Fruit fly (Drosophila melanogaster): Measurements from ENCODE around the gene spartin.

spartin gene

DNA sequence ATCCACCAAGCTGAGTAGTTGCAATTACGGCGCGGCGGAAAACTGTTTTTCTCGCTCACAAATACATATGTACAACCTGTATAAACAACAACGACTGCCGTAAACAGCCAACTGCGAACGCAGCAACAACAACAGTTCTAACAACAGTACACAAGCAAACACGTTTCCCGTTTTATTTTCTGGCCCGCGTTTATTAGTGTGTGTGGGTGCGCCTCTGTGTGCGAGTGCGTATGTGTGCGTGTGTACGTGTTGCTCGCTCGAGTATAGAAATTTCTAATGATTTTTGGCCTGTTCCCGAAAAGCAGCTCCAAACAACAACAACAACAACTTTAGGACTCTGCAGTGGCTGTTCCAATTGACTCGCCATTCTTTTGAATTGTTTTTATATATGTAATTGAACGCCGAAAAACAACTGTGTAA is 5.3 kb downstream of the spartin start:
- TF ChIP-seq pad (GFP tag; optimal IDR thresholded peaks at IDR 0.05) (peak; percentile 65), toe (GFP tag; optimal IDR thresholded peaks at IDR 0.05) (no peak), CG33017 (tag; optimal IDR thresholded peaks at IDR 0.05) (no peak), CG5204 (GFP tag; optimal IDR thresholded peaks at IDR 0.05) (no peak), CG7101 (tag; optimal IDR thresholded peaks at IDR 0.05) (no peak), ovo (GFP tag; optimal IDR thresholded peaks at IDR 0.05) (peak; percentile 87), kay (GFP tag; ENCODE audit: borderline replicate concordance) (no peak), Crg-1 (GFP tag; optimal IDR thresholded peaks at IDR 0.05) (peak; percentile 63), CG14711 (tag; optimal IDR thresholded peaks at IDR 0.05) (no peak), Clk (GFP tag; optimal IDR thresholded peaks at IDR 0.05) (no peak), Hr96 (GFP tag; optimal IDR thresholded peaks at IDR 0.05) (no peak), tj (GFP tag; optimal IDR thresholded peaks at IDR 0.05) (no peak), CG7045 (GFP tag; optimal IDR thresholded peaks at IDR 0.05) (peak; percentile 42), CG12768 (GFP tag; optimal IDR thresholded peaks at IDR 0.05) (no peak), bab1 (GFP tag; optimal IDR thresholded peaks at IDR 0.05) (no peak), Mnt (GFP tag; optimal IDR thresholded peaks at IDR 0.05) (no peak), cnc (optimal IDR thresholded peaks at IDR 0.05) (no peak), cic (GFP tag; optimal IDR thresholded peaks at IDR 0.05) (peak; percentile 75), CG11617 (GFP tag; optimal IDR thresholded peaks at IDR 0.05) (peak; percentile 38), CG1620 (GFP tag; optimal IDR thresholded peaks at IDR 0.05) (no peak)

DNA sequence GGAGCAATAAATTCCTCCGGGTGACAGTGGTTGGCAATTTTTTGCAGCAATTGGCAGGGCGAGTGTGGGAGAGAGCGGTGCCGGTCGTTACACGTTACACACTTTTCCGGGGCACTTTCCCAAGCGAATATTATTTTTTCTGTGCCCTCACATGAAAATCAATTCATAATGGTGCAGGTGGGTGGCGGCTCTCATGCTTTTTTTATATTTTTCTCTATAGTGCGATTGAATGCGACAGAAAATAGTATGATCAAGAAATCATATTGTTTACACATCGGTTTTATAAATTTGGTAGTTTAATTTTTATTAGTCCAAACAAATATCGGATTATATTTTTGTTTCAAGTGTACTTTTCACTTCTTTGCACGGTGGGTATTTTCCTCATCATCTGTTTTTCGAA is 7.0 kb downstream of the spartin start:
- TF ChIP-seq Hr96 (GFP tag; optimal IDR thresholded peaks at IDR 0.05), result no peak
- no peak for TF ChIP-seq CG7045 (GFP tag; optimal IDR thresholded peaks at IDR 0.05)
- TF ChIP-seq CG12768 (GFP tag; optimal IDR thresholded peaks at IDR 0.05), result no peak
- TF ChIP-seq CG11617 (GFP tag; optimal IDR thresholded peaks at IDR 0.05), result no peak
- TF ChIP-seq CG1620 (GFP tag; optimal IDR thresholded peaks at IDR 0.05), result no peak
- TF ChIP-seq tj (GFP tag; optimal IDR thresholded peaks at IDR 0.05), result no peak
- TF ChIP-seq CG33017 (tag; optimal IDR thresholded peaks at IDR 0.05), result no peak
- TF ChIP-seq pad (GFP tag; optimal IDR thresholded peaks at IDR 0.05), result no peak
- TF ChIP-seq kay (GFP tag; ENCODE audit: borderline replicate concordance), result no peak
- no peak for TF ChIP-seq Clk (GFP tag; optimal IDR thresholded peaks at IDR 0.05)
- no peak for TF ChIP-seq cnc (optimal IDR thresholded peaks at IDR 0.05)
- TF ChIP-seq cic (GFP tag; optimal IDR thresholded peaks at IDR 0.05), result no peak

DNA sequence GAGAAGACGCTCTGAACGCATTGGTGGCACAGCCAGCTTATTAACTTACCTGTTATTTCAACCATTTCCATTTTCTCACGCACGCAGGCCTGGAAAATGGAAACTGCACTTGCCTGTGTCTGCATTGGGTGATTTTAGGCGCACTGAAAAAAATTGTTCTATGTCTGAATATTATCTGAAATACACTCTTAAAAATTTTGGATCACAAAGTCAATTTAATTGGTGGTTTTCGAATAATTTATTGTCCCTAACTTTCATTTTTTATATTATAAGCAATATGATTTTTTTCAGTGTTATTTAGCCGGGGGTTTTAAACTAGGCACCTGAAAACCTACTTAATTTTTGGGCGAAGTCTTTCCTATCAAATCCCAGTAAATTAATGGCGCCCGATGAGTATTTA is 8.5 kb downstream of the spartin start:
- TF ChIP-seq Clk (GFP tag; optimal IDR thresholded peaks at IDR 0.05), result no peak
- TF ChIP-seq CG14711 (tag; optimal IDR thresholded peaks at IDR 0.05), result no peak
- TF ChIP-seq bab1 (GFP tag; optimal IDR thresholded peaks at IDR 0.05), result no peak
- no peak for TF ChIP-seq CG7101 (tag; optimal IDR thresholded peaks at IDR 0.05)
- no peak for TF ChIP-seq cic (GFP tag; optimal IDR thresholded peaks at IDR 0.05)
- no peak for TF ChIP-seq Hr96 (GFP tag; optimal IDR thresholded peaks at IDR 0.05)
- no peak for TF ChIP-seq CG1620 (GFP tag; optimal IDR thresholded peaks at IDR 0.05)
- no peak for TF ChIP-seq ovo (GFP tag; optimal IDR thresholded peaks at IDR 0.05)
- no peak for TF ChIP-seq CG12768 (GFP tag; optimal IDR thresholded peaks at IDR 0.05)
- TF ChIP-seq kay (GFP tag; ENCODE audit: borderline replicate concordance), result no peak
- TF ChIP-seq CG11617 (GFP tag; optimal IDR thresholded peaks at IDR 0.05), result no peak
- no peak for TF ChIP-seq CG33017 (tag; optimal IDR thresholded peaks at IDR 0.05)

DNA sequence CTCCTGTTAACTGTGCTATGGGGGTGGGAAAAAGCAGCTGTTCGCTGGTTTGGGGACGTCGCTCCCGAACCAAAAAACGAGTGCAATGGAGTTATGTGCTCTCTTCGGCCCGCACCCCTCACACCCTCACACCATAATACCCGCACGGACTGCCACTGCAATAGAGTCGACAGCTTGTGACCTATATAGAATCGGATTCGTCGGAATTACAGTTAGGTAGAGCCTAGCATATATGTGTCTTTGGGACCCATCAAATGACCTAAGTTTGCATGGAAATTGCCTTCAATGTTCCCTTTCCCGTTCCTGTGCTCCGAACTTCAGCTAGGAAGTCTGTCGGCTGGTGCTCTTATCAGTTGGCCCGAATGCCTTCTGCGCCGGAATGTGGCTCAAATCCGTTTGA is 9.6 kb downstream of the spartin start:
- no peak for TF ChIP-seq CG7101 (tag; optimal IDR thresholded peaks at IDR 0.05)
- TF ChIP-seq CG12768 (GFP tag; optimal IDR thresholded peaks at IDR 0.05), result no peak
- TF ChIP-seq ovo (GFP tag; optimal IDR thresholded peaks at IDR 0.05), result no peak
- no peak for TF ChIP-seq pad (GFP tag; optimal IDR thresholded peaks at IDR 0.05)
- no peak for TF ChIP-seq CG1620 (GFP tag; optimal IDR thresholded peaks at IDR 0.05)
- TF ChIP-seq Clk (GFP tag; optimal IDR thresholded peaks at IDR 0.05), result no peak
- no peak for TF ChIP-seq cnc (optimal IDR thresholded peaks at IDR 0.05)
- TF ChIP-seq kay (GFP tag; ENCODE audit: borderline replicate concordance), result no peak
- TF ChIP-seq Crg-1 (GFP tag; optimal IDR thresholded peaks at IDR 0.05), result no peak
- no peak for TF ChIP-seq Hr96 (GFP tag; optimal IDR thresholded peaks at IDR 0.05)
- no peak for TF ChIP-seq tj (GFP tag; optimal IDR thresholded peaks at IDR 0.05)
- TF ChIP-seq toe (GFP tag; optimal IDR thresholded peaks at IDR 0.05), result no peak
- TF ChIP-seq CG33017 (tag; optimal IDR thresholded peaks at IDR 0.05), result no peak
- TF ChIP-seq bab1 (GFP tag; optimal IDR thresholded peaks at IDR 0.05), result no peak
- no peak for TF ChIP-seq Mnt (GFP tag; optimal IDR thresholded peaks at IDR 0.05)
- TF ChIP-seq CG11617 (GFP tag; optimal IDR thresholded peaks at IDR 0.05), result no peak
- TF ChIP-seq CG5204 (GFP tag; optimal IDR thresholded peaks at IDR 0.05), result no peak
- TF ChIP-seq CG7045 (GFP tag; optimal IDR thresholded peaks at IDR 0.05), result no peak
- TF ChIP-seq CG14711 (tag; optimal IDR thresholded peaks at IDR 0.05), result no peak

DNA sequence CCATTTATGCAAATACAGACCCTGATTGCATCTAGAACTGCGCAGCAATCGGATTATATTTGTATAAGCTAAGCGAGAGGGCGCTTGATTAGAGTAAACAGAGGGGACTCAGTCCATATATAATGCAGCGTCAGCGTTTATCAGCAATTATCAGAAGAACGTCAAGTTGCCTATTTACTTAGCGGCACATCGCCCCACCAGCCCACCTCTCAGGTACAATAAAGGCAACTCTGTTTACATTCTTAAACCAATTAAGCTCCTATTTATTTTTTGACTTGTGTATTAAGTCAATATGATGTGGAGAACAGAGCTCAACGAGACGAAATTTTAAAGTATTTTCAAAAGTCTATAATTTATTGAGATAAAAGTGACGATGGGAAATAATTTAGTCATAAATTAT is 10.3 kb downstream of the spartin start:
- peak in 1 of 2 experiments; percentile 88 for TF ChIP-seq cnc (optimal IDR thresholded peaks at IDR 0.05)
- peak; percentile 96 for TF ChIP-seq Clk (GFP tag; optimal IDR thresholded peaks at IDR 0.05)
- peak; percentile 100 for TF ChIP-seq ovo (GFP tag; optimal IDR thresholded peaks at IDR 0.05)
- peak; percentile 89 for TF ChIP-seq CG14711 (tag; optimal IDR thresholded peaks at IDR 0.05)
- TF ChIP-seq Hr96 (GFP tag; optimal IDR thresholded peaks at IDR 0.05), result peak; percentile 94
- peak; percentile 99 for TF ChIP-seq CG1620 (GFP tag; optimal IDR thresholded peaks at IDR 0.05)
- peak; percentile 99 for TF ChIP-seq CG7045 (GFP tag; optimal IDR thresholded peaks at IDR 0.05)
- peak; percentile 97 for TF ChIP-seq CG33017 (tag; optimal IDR thresholded peaks at IDR 0.05)
- TF ChIP-seq CG11617 (GFP tag; optimal IDR thresholded peaks at IDR 0.05), result peak; percentile 98
- TF ChIP-seq Crg-1 (GFP tag; optimal IDR thresholded peaks at IDR 0.05), result peak; percentile 100
- TF ChIP-seq Mnt (GFP tag; optimal IDR thresholded peaks at IDR 0.05), result peak; percentile 96
- TF ChIP-seq cic (GFP tag; optimal IDR thresholded peaks at IDR 0.05), result peak; percentile 99
- peak; percentile 93 for TF ChIP-seq pad (GFP tag; optimal IDR thresholded peaks at IDR 0.05)
- peak; percentile 99 for TF ChIP-seq kay (GFP tag; ENCODE audit: borderline replicate concordance)
- peak; percentile 77 for TF ChIP-seq tj (GFP tag; optimal IDR thresholded peaks at IDR 0.05)
- peak; percentile 56 for TF ChIP-seq bab1 (GFP tag; optimal IDR thresholded peaks at IDR 0.05)
- TF ChIP-seq CG5204 (GFP tag; optimal IDR thresholded peaks at IDR 0.05), result peak; percentile 92
- peak; percentile 95 for TF ChIP-seq toe (GFP tag; optimal IDR thresholded peaks at IDR 0.05)
- peak; percentile 99 for TF ChIP-seq CG7101 (tag; optimal IDR thresholded peaks at IDR 0.05)
- TF ChIP-seq CG12768 (GFP tag; optimal IDR thresholded peaks at IDR 0.05), result peak; percentile 99

All from whole organism, adult.